Worm (Caenorhabditis elegans) whole organism, L1 larva: ENCODE results near the gene srpa-72.

Experiments used
- C04F5.9 ChIP-seq: sonication (generic microtip); optimal IDR thresholded peaks from 2 replicates; lab custom pipeline; 2016; ENCODE audit warnings: missing genetic modification characterization, missing compliant biosample characterization
- aha-1 ChIP-seq: fragments of 150-350 bp; optimal IDR thresholded peaks from 2 replicates; lab custom pipeline; 2014; ENCODE audit warnings: missing biosample characterization, missing genetic modification characterization
- alr-1 ChIP-seq: fragments of 200-800 bp; sonication (Bioruptor generic); optimal IDR thresholded peaks from 2 replicates; lab custom pipeline; 2018; ENCODE audit warnings: borderline replicate concordance, mild to moderate bottlenecking, missing genetic modification characterization, missing compliant biosample characterization
- aly-2 ChIP-seq: fragments of 150-350 bp; optimal IDR thresholded peaks from 2 replicates; lab custom pipeline; 2014; ENCODE audit warnings: missing biosample characterization, missing genetic modification characterization
- blmp-1 ChIP-seq: fragments of 150-350 bp; optimal IDR thresholded peaks from 2 replicates; lab custom pipeline; 2014; ENCODE audit warnings: missing biosample characterization, missing genetic modification characterization
- ceh-8 ChIP-seq: fragments of 200-800 bp; sonication (Bioruptor generic); optimal IDR thresholded peaks from 2 replicates; lab custom pipeline; 2018; ENCODE audit warnings: mild to moderate bottlenecking, missing genetic modification characterization, moderate library complexity, missing compliant biosample characterization
- ceh-82 ChIP-seq, 3 experiments: fragments of 150-350 bp in 1 of 3; sonication (generic microtip) in 2 of 3; optimal IDR thresholded peaks; 2 replicates each; lab custom pipeline; 2014 to 2017; ENCODE audit warnings: missing biosample characterization in 3 of 3, missing genetic modification characterization in 3 of 3
- ceh-88 ChIP-seq: fragments of 200-800 bp; sonication (Bioruptor generic); IDR thresholded peaks from 2 replicates; pipeline ENCODE4 v1.3.6; 2022; ENCODE audit warnings: missing genetic modification characterization, missing compliant biosample characterization
- efl-1 ChIP-seq, 4 experiments: fragments of 150-350 bp; optimal IDR thresholded peaks in 3 of 4; peaks in 1 of 4; 1 replicate in 1 of 4; 2 replicates in 3 of 4; lab custom pipeline; 2014; ENCODE audit warnings: missing biosample characterization in 2 of 4, missing genetic modification characterization in 2 of 4, missing genetic modification reagents in 2 of 4
- egl-13 ChIP-seq: sonication (generic microtip); optimal IDR thresholded peaks from 2 replicates; lab custom pipeline; 2016; ENCODE audit warnings: missing genotype, missing genetic modification reagents, missing genetic modification characterization, missing compliant biosample characterization
- egl-27 ChIP-seq, 2 experiments: fragments of 150-350 bp in 1 of 2; sonication (generic microtip); optimal IDR thresholded peaks; 3 replicates each; lab custom pipeline; 2017 to 2018; ENCODE audit warnings: missing biosample characterization in 2 of 2, missing genetic modification characterization in 2 of 2, missing genetic modification reagents in 2 of 2
- elt-2 ChIP-seq: sonication (generic microtip); optimal IDR thresholded peaks from 2 replicates; lab custom pipeline; 2016; ENCODE audit warnings: missing genetic modification characterization, mild to moderate bottlenecking, inconsistent platforms, missing compliant biosample characterization, missing genetic modification reagents
- elt-3 ChIP-seq, 6 experiments: fragments of 150-350 bp in 1 of 6; sonication (generic microtip); optimal IDR thresholded peaks; 2 replicates each; lab custom pipeline; 2017 to 2018; ENCODE audit warnings: missing biosample characterization in 6 of 6, missing genetic modification characterization in 6 of 6, inconsistent platforms in 1 of 6
- ets-5 ChIP-seq: fragments of 200-800 bp; sonication (Bioruptor generic); IDR thresholded peaks from 2 replicates; pipeline ENCODE4 v1.3.6; 2022; ENCODE audit warnings: missing genetic modification characterization, missing compliant biosample characterization
- fos-1 ChIP-seq: fragments of 150-350 bp; optimal IDR thresholded peaks from 2 replicates; lab custom pipeline; 2014; ENCODE audit warnings: missing biosample characterization, missing genetic modification characterization
- hlh-17 ChIP-seq: fragments of 200-800 bp; sonication (Bioruptor generic); optimal IDR thresholded peaks from 2 replicates; lab custom pipeline; 2018; ENCODE audit warnings: missing genetic modification characterization, mild to moderate bottlenecking, missing compliant biosample characterization, moderate library complexity, borderline replicate concordance
- irx-1 ChIP-seq: sonication (generic microtip); optimal IDR thresholded peaks from 2 replicates; lab custom pipeline; 2016; ENCODE audit warnings: missing genetic modification characterization, missing compliant biosample characterization
- jun-1 ChIP-seq: fragments of 150-350 bp; optimal IDR thresholded peaks from 2 replicates; lab custom pipeline; 2014; ENCODE audit warnings: missing biosample characterization, missing genetic modification reagents, missing genetic modification characterization
- lin-13 ChIP-seq: fragments of 150-350 bp; optimal IDR thresholded peaks from 2 replicates; lab custom pipeline; 2014; ENCODE audit warnings: missing biosample characterization, missing genetic modification reagents, missing genetic modification characterization
- lin-14 ChIP-seq: fragments of 200-800 bp; sonication (Bioruptor generic); optimal IDR thresholded peaks from 2 replicates; lab custom pipeline; 2018; ENCODE audit warnings: mild to moderate bottlenecking, missing genetic modification characterization, moderate library complexity, missing compliant biosample characterization
- lin-39 ChIP-seq: fragments of 150-350 bp; optimal IDR thresholded peaks from 2 replicates; lab custom pipeline; 2014; ENCODE audit warnings: missing biosample characterization, missing genetic modification reagents, missing genetic modification characterization
- lsy-2 ChIP-seq, 2 experiments: fragments of 150-350 bp; optimal IDR thresholded peaks; 2 replicates each; lab custom pipeline; 2014; ENCODE audit warnings: missing biosample characterization in 2 of 2, missing genetic modification characterization in 2 of 2
- nhr-11 ChIP-seq: fragments of 150-350 bp; optimal IDR thresholded peaks from 2 replicates; lab custom pipeline; 2014; ENCODE audit warnings: missing biosample characterization, missing genetic modification characterization
- nhr-12 ChIP-seq: sonication (generic microtip); optimal IDR thresholded peaks from 2 replicates; lab custom pipeline; 2017; ENCODE audit warnings: missing biosample characterization, missing genetic modification characterization
- nhr-71 ChIP-seq: sonication (generic microtip); optimal IDR thresholded peaks from 2 replicates; lab custom pipeline; 2016; ENCODE audit warnings: mild to moderate bottlenecking, missing genetic modification characterization, moderate library complexity, missing compliant biosample characterization
- nhr-85 ChIP-seq: sonication (generic microtip); peaks from one replicate; lab custom pipeline; 2016; ENCODE audit warnings: missing genetic modification characterization, inconsistent platforms, missing compliant biosample characterization
- nhr-90 ChIP-seq: sonication (generic microtip); optimal IDR thresholded peaks from 2 replicates; lab custom pipeline; 2016; ENCODE audit warnings: mild to moderate bottlenecking, missing genetic modification characterization, missing compliant biosample characterization; ENCODE audit not compliant: poor library complexity
- pag-3 ChIP-seq: sonication (generic microtip); optimal IDR thresholded peaks from 2 replicates; lab custom pipeline; 2017; ENCODE audit warnings: missing genetic modification characterization, mild to moderate bottlenecking, missing compliant biosample characterization, antibody characterized with exemption, borderline replicate concordance; ENCODE audit not compliant: insufficient read depth
- rnt-1 ChIP-seq: sonication (generic microtip); optimal IDR thresholded peaks from 2 replicates; lab custom pipeline; 2016; ENCODE audit warnings: mild to moderate bottlenecking, missing genetic modification characterization, moderate library complexity, missing compliant biosample characterization
- skn-1 ChIP-seq: fragments of 150-350 bp; optimal IDR thresholded peaks from 2 replicates; lab custom pipeline; 2014; ENCODE audit warnings: missing biosample characterization, missing genetic modification characterization
- swsn-7 ChIP-seq: sonication (generic microtip); optimal IDR thresholded peaks from 2 replicates; lab custom pipeline; 2016; ENCODE audit warnings: missing genetic modification characterization, missing compliant biosample characterization
- tlp-1 ChIP-seq: fragments of 150-350 bp; optimal IDR thresholded peaks from 2 replicates; lab custom pipeline; 2014; ENCODE audit warnings: missing biosample characterization, missing genetic modification characterization
- unc-30 ChIP-seq: sonication (generic microtip); optimal IDR thresholded peaks from 2 replicates; lab custom pipeline; 2017; ENCODE audit warnings: missing biosample characterization, missing genetic modification characterization
- unc-98 ChIP-seq: fragments of 200-800 bp; sonication (Bioruptor generic); IDR thresholded peaks from 2 replicates; pipeline ENCODE4 v1.3.6; 2022; ENCODE audit warnings: missing genetic modification characterization, missing compliant biosample characterization
- xbp-1 ChIP-seq: sonication (generic microtip); optimal IDR thresholded peaks from 2 replicates; lab custom pipeline; 2016; ENCODE audit warnings: missing genetic modification characterization, missing compliant biosample characterization
- zag-1 ChIP-seq: fragments of 150-350 bp; optimal IDR thresholded peaks from 2 replicates; lab custom pipeline; 2014; ENCODE audit warnings: missing biosample characterization, missing genetic modification characterization
- ztf-11 ChIP-seq, 2 experiments: sonication (generic microtip); optimal IDR thresholded peaks; 2 replicates each; lab custom pipeline; 2016 to 2017; ENCODE audit warnings: missing genetic modification characterization in 2 of 2, missing biosample characterization in 1 of 2, missing compliant biosample characterization in 1 of 2

Gene srpa-72

DNA sequence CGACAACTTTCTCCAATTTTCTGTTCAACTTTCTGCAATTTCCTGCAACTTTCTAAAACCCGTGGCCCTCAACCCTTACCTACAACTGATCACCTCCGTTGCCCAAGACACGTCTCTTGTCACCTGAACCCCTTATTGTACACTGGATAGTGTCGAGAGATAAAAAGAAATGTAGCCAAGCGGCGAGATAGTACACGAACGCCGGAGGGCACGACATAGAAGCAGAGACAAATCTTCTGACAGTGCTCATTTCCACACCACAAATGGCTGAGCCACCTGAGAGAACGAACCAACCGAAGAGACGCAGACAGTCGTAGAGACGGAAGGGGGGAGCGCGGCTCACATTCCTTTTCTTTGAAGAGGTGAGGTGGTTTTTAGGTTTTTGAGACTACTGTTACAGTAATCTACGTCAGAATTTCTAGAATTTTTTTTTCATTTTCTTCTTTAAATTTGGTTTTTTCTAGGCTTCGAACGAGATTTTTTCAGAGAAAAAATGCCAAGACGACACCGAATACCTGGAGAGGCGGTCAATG is 20.5 kb downstream of the srpa-72 start, which contains the start of gene K12H6.12:
Gene K12H6.12, plus strand, starts transcription at position 483 of the 533 bp plus-strand sequence.
- no peak for TF ChIP-seq rnt-1
- peak in 1 of 2 experiments; percentile 28 for TF ChIP-seq efl-1 (optimal IDR thresholded peaks at IDR 0.05; lab: Kevin White, UChicago)
- TF ChIP-seq efl-1 (GFP tag; optimal IDR thresholded peaks at IDR 0.05 in 1 of 2; lab: Kevin White, UChicago): no peak
- no peak for TF ChIP-seq unc-30 (tag; lab: Kevin White, UChicago)
- peak in 1 of 3 experiments; percentile 1 for TF ChIP-seq ceh-82 (tag; optimal IDR thresholded peaks at IDR 0.05; lab: Kevin White, UChicago)
- TF ChIP-seq nhr-11 (tag; lab: Kevin White, UChicago): peak; percentile 19
- no peak for TF ChIP-seq swsn-7 (tag; lab: Kevin White, UChicago)
- TF ChIP-seq, all 84 proteins: peak for 3

- TF ChIP-seq egl-13 (tag; lab: Kevin White, UChicago): no peak
- no peak for TF ChIP-seq irx-1 (tag; lab: Kevin White, UChicago)
- TF ChIP-seq elt-2 (tag; lab: Kevin White, UChicago): no peak
- TF ChIP-seq ceh-82 (tag; optimal IDR thresholded peaks at IDR 0.05; lab: Kevin White, UChicago): no peak
- TF ChIP-seq nhr-85 (tag; lab: Kevin White, UChicago): no peak
- no peak for TF ChIP-seq aly-2
- no peak for TF ChIP-seq nhr-12 (tag; lab: Kevin White, UChicago)
- no peak for TF ChIP-seq ets-5 (GFP tag; lab: Robert Waterston, UW)
- TF ChIP-seq xbp-1: no peak
- no peak for TF ChIP-seq aha-1 (tag; lab: Kevin White, UChicago)
- TF ChIP-seq nhr-71 (tag; lab: Kevin White, UChicago): no peak
- no peak for TF ChIP-seq ceh-88
- TF ChIP-seq skn-1 (tag; lab: Kevin White, UChicago): no peak
- TF ChIP-seq lin-13 (GFP tag; lab: Kevin White, UChicago): no peak
- no peak for TF ChIP-seq ceh-8
- no peak for TF ChIP-seq blmp-1 (tag; lab: Kevin White, UChicago)
- TF ChIP-seq zag-1 (tag; lab: Kevin White, UChicago): no peak
- no peak for TF ChIP-seq pag-3
Observed at ce11 chrII:2815017-2815416, 27.7 kb downstream of the srpa-72 start.

DNA sequence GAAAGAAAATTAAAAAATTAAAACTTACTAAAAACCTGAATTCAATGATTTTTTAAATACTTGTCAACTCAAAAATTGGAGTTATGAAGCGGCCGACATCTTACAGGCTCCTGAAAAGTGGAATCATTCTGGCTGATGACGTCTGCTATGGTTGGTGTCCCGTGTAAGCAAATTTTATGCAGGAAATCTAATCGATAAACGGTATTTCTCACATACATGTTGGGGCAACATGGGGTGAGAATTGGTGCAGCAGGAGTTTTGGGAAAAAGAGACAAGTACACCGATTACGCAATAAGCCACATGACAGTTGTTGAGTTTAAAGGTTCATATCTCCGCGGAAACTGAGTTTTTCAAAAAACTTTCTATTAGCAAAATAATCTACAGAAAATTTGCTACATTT is 28.2 kb downstream of the srpa-72 start, which contains the start of gene K12H6.2:
Gene K12H6.2, minus strand, starts transcription at position 101 of the 400 bp plus-strand sequence.
- TF ChIP-seq irx-1 (tag; lab: Kevin White, UChicago) (no peak), fos-1 (no peak), elt-3 (tag; optimal IDR thresholded peaks at IDR 0.05; lab: Kevin White, UChicago) (no peak), nhr-90 (tag; lab: Kevin White, UChicago) (no peak), alr-1 (tag; lab: Kevin White, UChicago) (no peak), zag-1 (tag; lab: Kevin White, UChicago) (no peak), tlp-1 (tag; lab: Kevin White, UChicago) (no peak), hlh-17 (GFP tag; lab: Kevin White, UChicago) (no peak), jun-1 (tag; lab: Kevin White, UChicago) (no peak), lsy-2 (tag; optimal IDR thresholded peaks at IDR 0.05; lab: Kevin White, UChicago) (no peak), unc-98 (GFP tag; lab: Robert Waterston, UW) (no peak), ceh-8 (no peak), nhr-85 (tag; lab: Kevin White, UChicago) (no peak), lin-13 (GFP tag; lab: Kevin White, UChicago) (no peak), lin-39 (tag; lab: Kevin White, UChicago) (no peak), C04F5.9 (no peak), ztf-11 (tag; optimal IDR thresholded peaks at IDR 0.05; lab: Kevin White, UChicago) (no peak), nhr-12 (tag; lab: Kevin White, UChicago) (no peak), egl-27 (tag; optimal IDR thresholded peaks at IDR 0.05; lab: Kevin White, UChicago) (no peak), lin-14 (GFP tag; lab: Kevin White, UChicago) (no peak)
- TF ChIP-seq, all 84 proteins: peak for 0
